Fruit fly (Drosophila melanogaster): ENCODE data around the gene CG4743.

CG4743 gene

dm6 chr3R:25646882-25647518, 33.4 kb downstream of the CG4743 start (continued):
- TF ChIP-seq zfh2 (GFP tag; optimal IDR thresholded peaks at IDR 0.05) = peak; percentile 98
- TF ChIP-seq BtbVII (GFP tag; optimal IDR thresholded peaks at IDR 0.05) = peak; percentile 81
- TF ChIP-seq gt (GFP tag; IDR thresholded peaks at IDR 0.05) = peak; percentile 79
- peak; percentile 93 for TF ChIP-seq Mes4 (GFP tag; optimal IDR thresholded peaks at IDR 0.05)
- peak; percentile 94 for TF ChIP-seq CG9215 (GFP tag; IDR thresholded peaks at IDR 0.05)
- peak; percentile 89 for TF ChIP-seq CG13296 (GFP tag; optimal IDR thresholded peaks at IDR 0.05)
- peak; percentile 94 for TF ChIP-seq Atf3 (GFP tag; optimal IDR thresholded peaks at IDR 0.05)
- TF ChIP-seq Bteb2 (GFP tag; optimal IDR thresholded peaks at IDR 0.05) = peak; percentile 93
- peak; percentile 96 for TF ChIP-seq ind (GFP tag; optimal IDR thresholded peaks at IDR 0.05)
- no peak for TF ChIP-seq CG4360 (GFP tag; IDR thresholded peaks at IDR 0.05)
- TF ChIP-seq CHES-1-like (GFP tag; optimal IDR thresholded peaks at IDR 0.05) = peak; percentile 97
- peak; percentile 65 for TF ChIP-seq salm (tag; optimal IDR thresholded peaks at IDR 0.05)
- TF ChIP-seq CG32767 (GFP tag; IDR thresholded peaks at IDR 0.05) = peak; percentile 83
- peak; percentile 55 for TF ChIP-seq grn (GFP tag; optimal IDR thresholded peaks at IDR 0.05)
- TF ChIP-seq Hr78 (GFP tag; optimal IDR thresholded peaks at IDR 0.05) = peak in 1 of 2 experiments; percentile 45
- peak; percentile 91 for TF ChIP-seq onecut (GFP tag; IDR thresholded peaks at IDR 0.05)
- peak; percentile 65 for TF ChIP-seq CG6854 (GFP tag; optimal IDR thresholded peaks at IDR 0.05)
- TF ChIP-seq Deaf1 (tag; optimal IDR thresholded peaks at IDR 0.05) = peak; percentile 89
- TF ChIP-seq hb (GFP tag; IDR thresholded peaks at IDR 0.05; ENCODE audit: partially characterized antibody) = peak; percentile 86
- TF ChIP-seq CG8478 (optimal IDR thresholded peaks at IDR 0.05) = peak; percentile 91
- peak; percentile 94 for TF ChIP-seq CG7987 (GFP tag; optimal IDR thresholded peaks at IDR 0.05)
- peak; percentile 85 for TF ChIP-seq Dek (tag; optimal IDR thresholded peaks at IDR 0.05)
- TF ChIP-seq H15 (GFP tag; IDR thresholded peaks at IDR 0.05) = peak; percentile 90
- peak; percentile 67 for TF ChIP-seq nerfin-2 (GFP tag; IDR thresholded peaks at IDR 0.05; ENCODE audit: partially characterized antibody)
- TF ChIP-seq CG10274 (GFP tag; optimal IDR thresholded peaks at IDR 0.05) = peak; percentile 82
- peak; percentile 85 for TF ChIP-seq CG6813 (GFP tag; optimal IDR thresholded peaks at IDR 0.05)
- TF ChIP-seq CG16813 (GFP tag; IDR thresholded peaks at IDR 0.05; ENCODE audit: partially characterized antibody) = peak; percentile 93
- TF ChIP-seq Ravus (GFP tag; IDR thresholded peaks at IDR 0.05) = peak; percentile 52
- no peak for TF ChIP-seq pita (GFP tag; optimal IDR thresholded peaks at IDR 0.05)
- TF ChIP-seq CG16815 (GFP tag; optimal IDR thresholded peaks at IDR 0.05) = peak; percentile 93
- peak; percentile 92 for TF ChIP-seq CG2712 (tag; optimal IDR thresholded peaks at IDR 0.05)
- TF ChIP-seq chinmo (GFP tag; IDR thresholded peaks at IDR 0.05; ENCODE audit: partially characterized antibody) = peak; percentile 70; the same call in 1 of the 4 replicates
- no peak for TF ChIP-seq CG2199 (GFP tag; IDR thresholded peaks at IDR 0.05)
- peak in 1 of 2 experiments; percentile 73 for TF ChIP-seq insv (GFP tag; optimal IDR thresholded peaks at IDR 0.05)
- TF ChIP-seq Doc2 (GFP tag; IDR thresholded peaks at IDR 0.05) = peak; percentile 69; the same call in 1 of the 2 replicates
- peak; percentile 28 for TF ChIP-seq CG6654 (GFP tag; optimal IDR thresholded peaks at IDR 0.05)
- peak; percentile 85 for TF ChIP-seq Hand (GFP tag; optimal IDR thresholded peaks at IDR 0.05)
- TF ChIP-seq pros (GFP tag; optimal IDR thresholded peaks at IDR 0.05) = peak; percentile 34
- no peak for TF ChIP-seq Tbp (GFP tag; optimal IDR thresholded peaks at IDR 0.05)
- no peak for TF ChIP-seq corto (GFP tag; optimal IDR thresholded peaks at IDR 0.05)
- TF ChIP-seq gfzf (GFP tag; optimal IDR thresholded peaks at IDR 0.05) = peak; percentile 48
- TF ChIP-seq cg (GFP tag; optimal IDR thresholded peaks at IDR 0.05) = peak; percentile 97
- peak; percentile 87 for TF ChIP-seq hbn (GFP tag; IDR thresholded peaks at IDR 0.05; ENCODE audit: partially characterized antibody)
- TF ChIP-seq Opbp (GFP tag; IDR thresholded peaks at IDR 0.05; ENCODE audit: partially characterized antibody) = peak; percentile 84
- peak; percentile 81 for TF ChIP-seq CG6765 (GFP tag; optimal IDR thresholded peaks at IDR 0.05)
- peak; percentile 92 for TF ChIP-seq CG33213 (GFP tag; optimal IDR thresholded peaks at IDR 0.05)
- peak; percentile 93 for TF ChIP-seq CG17186 (GFP tag; optimal IDR thresholded peaks at IDR 0.05)
- peak; percentile 57 for TF ChIP-seq CG3995 (GFP tag; optimal IDR thresholded peaks at IDR 0.05)
- peak; percentile 89 for TF ChIP-seq PHDP (tag; optimal IDR thresholded peaks at IDR 0.05)

Data from whole organism, embryonic.